Fruit fly (Drosophila melanogaster) whole organism, embryonic: ENCODE measurements around the gene CG34135.
A peak's percentile ranks its signal among the peaks of the same experiment; 100 is the strongest.

Experiments used
- CG10366 ChIP-seq: fragments of 200-800 bp; sonication (Bioruptor generic); IDR thresholded peaks from 2 replicates; pipeline ENCODE4 v1.3.6; 2022; ENCODE audit warnings: missing biosample characterization, missing genetic modification characterization
- CG10543 ChIP-seq: fragments of 200-800 bp; sonication (Bioruptor generic); optimal IDR thresholded peaks from 3 replicates; lab custom pipeline; 2017; ENCODE audit warnings: missing biosample characterization, mild to moderate bottlenecking, missing genetic modification characterization, moderate library complexity
- CG10565 ChIP-seq: fragments of 200-800 bp; sonication (Bioruptor generic); optimal IDR thresholded peaks from 3 replicates; lab custom pipeline; 2016; ENCODE audit warnings: missing biosample characterization, mild to moderate bottlenecking, missing genetic modification characterization
- CG12104 ChIP-seq: fragments of 200-800 bp; sonication (Bioruptor generic); optimal IDR thresholded peaks from 3 replicates; lab custom pipeline; 2016; ENCODE audit warnings: missing biosample characterization, missing genetic modification characterization
- CG13894 ChIP-seq: fragments of 200-800 bp; sonication (Bioruptor generic); optimal IDR thresholded peaks from 3 replicates; lab custom pipeline; 2018; ENCODE audit warnings: missing biosample characterization, mild to moderate bottlenecking, missing genetic modification characterization, moderate library complexity
- CG15269 ChIP-seq: fragments of 200-800 bp; sonication (Bioruptor generic); optimal IDR thresholded peaks from 2 replicates; lab custom pipeline; 2018; ENCODE audit warnings: missing biosample characterization, mild to moderate bottlenecking, missing genetic modification characterization, moderate library complexity
- CG17912 ChIP-seq: fragments of 200-800 bp; sonication (Bioruptor generic); optimal IDR thresholded peaks from 2 replicates; lab custom pipeline; 2018; ENCODE audit warnings: missing biosample characterization, mild to moderate bottlenecking, missing genetic modification characterization
- CG2199 ChIP-seq: fragments of 200-800 bp; sonication (Bioruptor generic); IDR thresholded peaks from 3 replicates; pipeline ENCODE4 v1.3.6; 2022; ENCODE audit warnings: missing biosample characterization, missing genetic modification characterization
- CG2712 ChIP-seq: fragments of 200-800 bp; optimal IDR thresholded peaks from 3 replicates; lab custom pipeline; 2019; ENCODE audit warnings: missing biosample characterization, mild to moderate bottlenecking, missing genetic modification characterization, moderate library complexity
- CG2889 ChIP-seq: fragments of 200-800 bp; sonication (Bioruptor generic); IDR thresholded peaks from 3 replicates; pipeline ENCODE4 v1.3.6; 2022; ENCODE audit warnings: missing biosample characterization, missing genetic modification characterization
- CG31388 ChIP-seq: fragments of 200-800 bp; sonication (Bioruptor generic); optimal IDR thresholded peaks from 2 replicates; lab custom pipeline; 2016; ENCODE audit warnings: missing biosample characterization, missing genetic modification characterization
- CG3407 ChIP-seq: fragments of 200-800 bp; sonication (Bioruptor generic); optimal IDR thresholded peaks from 2 replicates; lab custom pipeline; 2018; ENCODE audit warnings: missing biosample characterization, mild to moderate bottlenecking, missing genetic modification characterization
- CG4854 ChIP-seq: fragments of 200-800 bp; sonication (Bioruptor generic); optimal IDR thresholded peaks from 2 replicates; lab custom pipeline; 2016; ENCODE audit warnings: missing biosample characterization, missing genetic modification characterization, inconsistent platforms
- CG8765 ChIP-seq: fragments of 200-800 bp; sonication (Bioruptor generic); IDR thresholded peaks from 2 replicates; pipeline ENCODE4 v1.3.6; 2022; ENCODE audit warnings: missing biosample characterization, missing genetic modification characterization
- CG9609 ChIP-seq: fragments of 200-800 bp; sonication (Bioruptor generic); optimal IDR thresholded peaks from 3 replicates; lab custom pipeline; 2016; ENCODE audit warnings: missing biosample characterization, missing genetic modification characterization
- CG9876 ChIP-seq: fragments of 200-800 bp; sonication (Bioruptor generic); optimal IDR thresholded peaks from 2 replicates; lab custom pipeline; 2016; ENCODE audit warnings: missing biosample characterization, missing genetic modification characterization
- Deaf1 ChIP-seq: fragments of 200-800 bp; optimal IDR thresholded peaks from 3 replicates; lab custom pipeline; 2019; ENCODE audit warnings: missing biosample characterization, mild to moderate bottlenecking, missing genetic modification characterization, moderate library complexity
- GATAe ChIP-seq: fragments of 200-800 bp; sonication (Bioruptor generic); conservative IDR thresholded peaks from 2 replicates; pipeline ENCODE4 v1.3.6; 2022; ENCODE audit warnings: missing biosample characterization, missing genetic modification characterization
- HHEX ChIP-seq: fragments of 200-800 bp; sonication (Bioruptor generic); optimal IDR thresholded peaks from 3 replicates; lab custom pipeline; 2017; ENCODE audit warnings: missing biosample characterization, mild to moderate bottlenecking, missing genetic modification characterization, missing genetic modification reagents
- Hsf ChIP-seq: fragments of 200-800 bp; sonication (Bioruptor generic); optimal IDR thresholded peaks from 3 replicates; lab custom pipeline; 2016; ENCODE audit warnings: missing biosample characterization, missing genetic modification characterization
- Med ChIP-seq: fragments of 200-800 bp; sonication (Bioruptor generic); peaks from one replicate; lab custom pipeline; 2016; ENCODE audit warnings: missing biosample characterization, missing genetic modification characterization, mild to moderate bottlenecking, inconsistent platforms, moderate library complexity
- NC2β ChIP-seq: fragments of 200-800 bp; sonication (Bioruptor generic); optimal IDR thresholded peaks from 2 replicates; lab custom pipeline; 2016; ENCODE audit warnings: missing biosample characterization, missing genetic modification characterization
- Rfx ChIP-seq: fragments of 200-800 bp; sonication (Bioruptor generic); IDR thresholded peaks from 2 replicates; pipeline ENCODE4 v1.3.6; 2022; ENCODE audit warnings: missing biosample characterization, missing genetic modification characterization
- Spps ChIP-seq: fragments of 200-800 bp; sonication (Bioruptor generic); optimal IDR thresholded peaks from 2 replicates; lab custom pipeline; 2018; ENCODE audit warnings: missing biosample characterization, mild to moderate bottlenecking, missing genetic modification characterization
- Sry-δ ChIP-seq: fragments of 200-800 bp; sonication (Bioruptor generic); optimal IDR thresholded peaks from 2 replicates; lab custom pipeline; 2016; ENCODE audit warnings: missing biosample characterization, missing genetic modification characterization
- ase ChIP-seq: fragments of 200-800 bp; sonication (Bioruptor generic); IDR thresholded peaks from 3 replicates; pipeline ENCODE4 v1.3.6; 2022; ENCODE audit warnings: missing biosample characterization, missing genetic modification characterization
- bab2 ChIP-seq: fragments of 200-800 bp; sonication (Bioruptor generic); optimal IDR thresholded peaks from 2 replicates; lab custom pipeline; 2016; ENCODE audit warnings: missing biosample characterization, missing genetic modification characterization
- exex ChIP-seq: fragments of 200-800 bp; sonication (Bioruptor generic); optimal IDR thresholded peaks from 4 replicates; lab custom pipeline; 2018; ENCODE audit warnings: missing biosample characterization, mild to moderate bottlenecking, missing genetic modification characterization, moderate library complexity
- ftz-f1 ChIP-seq: fragments of 200-800 bp; sonication (Bioruptor generic); optimal IDR thresholded peaks from 2 replicates; lab custom pipeline; 2016; ENCODE audit warnings: missing biosample characterization, missing genetic modification characterization
- her ChIP-seq: fragments of 200-800 bp; sonication (Bioruptor generic); optimal IDR thresholded peaks from 2 replicates; lab custom pipeline; 2016; ENCODE audit warnings: missing biosample characterization, missing genetic modification characterization
- inv ChIP-seq: fragments of 200-800 bp; sonication (Bioruptor generic); IDR thresholded peaks from 2 replicates; pipeline ENCODE4 v1.3.6; 2022; ENCODE audit warnings: missing biosample characterization, missing genetic modification characterization; ENCODE audit not compliant: partially characterized antibody
- kni ChIP-seq: fragments of 200-800 bp; sonication (Bioruptor generic); optimal IDR thresholded peaks from 3 replicates; lab custom pipeline; 2017; ENCODE audit warnings: mild to moderate bottlenecking, missing biosample characterization, missing genetic modification reagents, missing genetic modification characterization
- knrl ChIP-seq: fragments of 200-800 bp; sonication (Bioruptor generic); IDR thresholded peaks from 3 replicates; pipeline ENCODE4 v1.3.6; 2022; ENCODE audit warnings: missing biosample characterization, missing genetic modification characterization; ENCODE audit not compliant: partially characterized antibody
- lov ChIP-seq, 2 experiments: fragments of 200-800 bp in 1 of 2; fragments of >200 bp in 1 of 2; sonication (Bioruptor generic) in 1 of 2; IDR thresholded peaks in 1 of 2; optimal IDR thresholded peaks in 1 of 2; 2 replicates in 1 of 2; 3 replicates in 1 of 2; pipeline versions ENCODE4 v1.3.6 to Lab custom; 2017 to 2022; ENCODE audit warnings: missing biosample characterization in 1 of 2, missing genetic modification characterization in 1 of 2
- nom ChIP-seq: fragments of 200-800 bp; sonication (Bioruptor generic); optimal IDR thresholded peaks from 2 replicates; lab custom pipeline; 2017; ENCODE audit warnings: missing biosample characterization, missing genetic modification characterization, mild to moderate bottlenecking, moderate library complexity, missing genetic modification reagents
- pfk ChIP-seq: fragments of 200-800 bp; sonication (Bioruptor generic); optimal IDR thresholded peaks from 2 replicates; lab custom pipeline; 2018; ENCODE audit warnings: missing biosample characterization, mild to moderate bottlenecking, missing genetic modification characterization, moderate library complexity
- seq ChIP-seq: fragments of 200-800 bp; sonication (Bioruptor generic); IDR thresholded peaks from 2 replicates; pipeline ENCODE4 v1.3.6; 2022; ENCODE audit warnings: missing biosample characterization, missing genetic modification characterization
- sqz ChIP-seq: fragments of 200-800 bp; sonication (Bioruptor generic); optimal IDR thresholded peaks from 3 replicates; lab custom pipeline; 2018; ENCODE audit warnings: missing biosample characterization, mild to moderate bottlenecking, missing genetic modification characterization
- toy ChIP-seq: fragments of 200-800 bp; sonication (Bioruptor generic); IDR thresholded peaks from 2 replicates; pipeline ENCODE4 v1.3.6; 2022; ENCODE audit warnings: missing biosample characterization, missing genetic modification characterization
- z ChIP-seq: fragments of 200-800 bp; sonication (Bioruptor generic); IDR thresholded peaks from 3 replicates; pipeline ENCODE4 v1.3.6; 2022; ENCODE audit warnings: missing biosample characterization, missing genetic modification characterization
- zfh1 ChIP-seq: fragments of 200-800 bp; sonication (Bioruptor generic); IDR thresholded peaks from 3 replicates; pipeline ENCODE4 v1.3.6; 2022; ENCODE audit warnings: missing biosample characterization, missing genetic modification characterization

The CG34135 gene

DNA sequence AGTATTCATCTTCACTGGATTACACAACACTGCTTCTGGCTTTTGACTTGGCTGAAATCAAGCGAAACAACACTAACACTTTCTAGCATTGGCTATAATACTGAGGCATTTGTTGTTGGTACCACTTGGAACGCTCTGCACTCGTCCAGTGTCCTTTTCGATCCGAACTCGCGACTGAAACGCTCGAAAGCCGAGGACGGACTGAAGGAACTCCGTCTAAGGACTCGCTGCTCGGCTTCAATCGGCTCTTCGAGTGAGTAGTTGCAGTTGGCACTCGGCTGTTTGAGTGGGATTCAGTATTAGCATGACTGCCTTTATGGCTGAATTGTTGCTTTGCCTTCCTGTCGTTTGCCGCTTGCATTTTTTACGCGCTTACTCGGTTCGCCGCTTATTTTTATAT, at the start of gene CG34135, which contains the start of gene CG11768:
TSS of gene CG34135 (minus strand) at position 194 of the 400 bp plus-strand sequence.
TSS of gene CG11768 (minus strand) at position 203 of the 400 bp plus-strand sequence.
- no peak for TF ChIP-seq CG17912 (GFP tag; lab: Kevin White, UChicago)
- peak; percentile 94 for TF ChIP-seq Deaf1 (tag; lab: Kevin White, UChicago)
- TF ChIP-seq toy (GFP tag; lab: Robert Waterston, UW) = no peak
- TF ChIP-seq z (GFP tag; lab: Robert Waterston, UW) = peak; percentile 91
- no peak for TF ChIP-seq sqz (GFP tag; lab: Kevin White, UChicago)
- TF ChIP-seq zfh1 (GFP tag; lab: Robert Waterston, UW) = 0 out of 3 replicates have a peak, but pooled peaks have one; percentile 22
- no peak for TF ChIP-seq her (GFP tag; lab: Kevin White, UChicago)
- TF ChIP-seq CG13894 (tag; lab: Kevin White, UChicago) = no peak
- TF ChIP-seq CG8765 (GFP tag; lab: Robert Waterston, UW) = no peak
- TF ChIP-seq inv (GFP tag; lab: Robert Waterston, UW) = no peak
- no peak for TF ChIP-seq HHEX (GFP tag; lab: Kevin White, UChicago)
- TF ChIP-seq lov (optimal IDR thresholded peaks at IDR 0.05; lab: Kevin White, UChicago) = no peak
- no peak for TF ChIP-seq lov (GFP tag; IDR thresholded peaks at IDR 0.05; lab: Robert Waterston, UW)
- TF ChIP-seq CG10565 = no peak
- TF ChIP-seq CG2889 = no peak
- TF ChIP-seq CG2712 (tag; lab: Kevin White, UChicago) = no peak

DNA sequence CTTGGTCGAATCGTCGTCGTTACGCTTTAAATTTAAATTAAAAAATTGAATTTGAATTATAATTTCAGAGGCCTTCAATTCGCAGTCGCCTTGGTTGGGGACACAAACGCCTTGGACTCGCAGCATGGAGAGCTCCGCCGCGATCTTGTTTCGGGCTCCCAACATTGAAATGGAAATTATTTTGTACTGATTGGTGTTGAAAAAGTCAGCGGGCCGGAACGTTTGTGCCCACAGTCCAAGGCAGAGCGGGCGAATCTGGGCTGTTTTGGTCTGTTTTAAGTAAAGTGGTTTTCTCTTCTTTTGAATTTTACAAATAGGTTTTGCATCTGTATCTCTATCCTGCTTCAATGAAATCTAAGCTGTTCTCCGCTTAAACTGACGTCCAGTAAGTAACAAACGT, 47.1 kb upstream of the CG34135 start:
- TF ChIP-seq CG31388 (GFP tag; lab: Kevin White, UChicago) = no peak
- peak; percentile 68 for TF ChIP-seq ftz-f1 (GFP tag; lab: Kevin White, UChicago)
- TF ChIP-seq Med (GFP tag; lab: Kevin White, UChicago) = peak; percentile 23
- TF ChIP-seq Rfx (GFP tag; lab: Robert Waterston, UW) = peak; percentile 12
- no peak for TF ChIP-seq CG3407
- no peak for TF ChIP-seq bab2 (GFP tag; lab: Kevin White, UChicago)
- TF ChIP-seq CG4854 = no peak
- peak; percentile 42; the same call in 1 of the 3 replicates for TF ChIP-seq knrl (GFP tag; lab: Robert Waterston, UW)
- no peak for TF ChIP-seq CG10366 (GFP tag; lab: Robert Waterston, UW)
- peak; percentile 11 for TF ChIP-seq nom (GFP tag; lab: Kevin White, UChicago)
- peak; percentile 7 for TF ChIP-seq pfk (GFP tag; lab: Kevin White, UChicago)
- TF ChIP-seq GATAe (GFP tag; lab: Robert Waterston, UW) = no peak
- TF ChIP-seq Spps = no peak
- no peak for TF ChIP-seq CG9876 (GFP tag; lab: Kevin White, UChicago)
- no peak for TF ChIP-seq CG12104
- no peak for TF ChIP-seq CG9609
- no peak for TF ChIP-seq CG15269 (tag; lab: Kevin White, UChicago)
- no peak for TF ChIP-seq seq
- TF ChIP-seq exex (tag; lab: Kevin White, UChicago) = no peak
- peak; percentile 67; the same call in 1 of the 3 replicates for TF ChIP-seq CG2199 (GFP tag; lab: Robert Waterston, UW)
- TF ChIP-seq kni = peak; percentile 46
- no peak for TF ChIP-seq ase (GFP tag; lab: Robert Waterston, UW)
- no peak for TF ChIP-seq Sry-δ (GFP tag; lab: Kevin White, UChicago)
- no peak for TF ChIP-seq inv (GFP tag; lab: Robert Waterston, UW)
- TF ChIP-seq NC2β (GFP tag; lab: Kevin White, UChicago) = no peak
- no peak for TF ChIP-seq Hsf (GFP tag; lab: Kevin White, UChicago)
- TF ChIP-seq CG10543 = peak; percentile 10
